Worm (Caenorhabditis elegans) whole organism, dauer: ENCODE results near the gene C44C10.11.

Experiments used
- unc-62 ChIP-seq: sonication (generic microtip); optimal IDR thresholded peaks from 2 replicates; lab custom pipeline; 2017; ENCODE audit warnings: missing biosample characterization, missing genetic modification reagents, missing genetic modification characterization

Gene C44C10.11

DNA sequence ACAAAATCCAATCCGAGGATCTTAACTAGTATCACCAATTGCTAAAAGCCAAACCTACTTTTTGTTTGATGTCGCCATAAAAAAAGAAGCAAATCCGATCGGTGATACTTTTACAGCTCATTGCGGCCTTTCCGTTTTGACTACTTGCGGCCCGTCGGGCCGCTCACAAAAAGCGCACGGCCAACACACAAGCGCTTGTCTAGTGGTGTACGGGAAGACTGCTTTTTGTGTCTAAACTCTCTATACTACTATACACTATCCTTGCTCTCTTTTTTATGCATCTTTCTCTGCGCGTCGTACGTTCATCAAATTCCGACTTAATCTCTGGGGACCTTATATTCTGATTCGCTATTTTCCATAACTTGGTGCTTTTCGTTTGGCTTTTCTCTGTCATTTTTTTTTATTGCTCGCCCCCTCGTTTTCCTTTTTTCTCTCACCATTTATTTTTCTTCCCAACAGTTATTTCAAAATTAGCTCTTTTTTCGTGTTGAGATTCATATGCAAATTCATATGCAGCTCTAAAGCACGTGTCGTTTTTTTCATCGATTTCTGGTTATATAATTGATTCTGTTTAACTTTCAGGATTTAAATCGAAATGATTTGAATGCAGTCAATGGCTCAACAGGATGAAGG, 43.5 kb downstream of the C44C10.11 start, which contains the start of gene noca-2:
Gene noca-2, plus strand, starts transcription at position 583 of the 633 bp plus-strand sequence.
- TF ChIP-seq unc-62, result no peak

DNA sequence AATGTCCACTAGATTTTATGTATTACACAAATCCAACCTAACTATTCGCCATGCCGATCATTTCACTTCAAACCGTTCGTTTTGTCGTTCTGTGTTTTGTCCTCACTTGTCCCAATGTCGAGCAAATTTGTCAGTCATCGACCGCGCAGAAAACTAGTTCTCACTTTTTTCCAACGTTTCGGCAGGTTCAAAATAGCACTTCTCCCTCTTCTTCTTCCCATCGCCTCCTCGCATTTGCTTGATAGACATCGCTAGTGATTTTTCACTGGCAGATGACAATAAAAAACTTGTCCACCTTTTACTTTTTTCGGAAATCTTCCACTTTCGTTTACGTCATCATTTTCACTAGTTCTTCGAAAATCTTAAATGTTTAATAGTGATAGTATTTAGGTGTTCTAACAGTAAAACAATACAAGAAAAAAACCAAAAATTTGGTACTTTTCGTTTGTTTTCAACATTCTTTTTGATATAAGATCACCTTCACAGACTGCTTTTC, 44.6 kb downstream of the C44C10.11 start:
- TF ChIP-seq unc-62, result no peak

DNA sequence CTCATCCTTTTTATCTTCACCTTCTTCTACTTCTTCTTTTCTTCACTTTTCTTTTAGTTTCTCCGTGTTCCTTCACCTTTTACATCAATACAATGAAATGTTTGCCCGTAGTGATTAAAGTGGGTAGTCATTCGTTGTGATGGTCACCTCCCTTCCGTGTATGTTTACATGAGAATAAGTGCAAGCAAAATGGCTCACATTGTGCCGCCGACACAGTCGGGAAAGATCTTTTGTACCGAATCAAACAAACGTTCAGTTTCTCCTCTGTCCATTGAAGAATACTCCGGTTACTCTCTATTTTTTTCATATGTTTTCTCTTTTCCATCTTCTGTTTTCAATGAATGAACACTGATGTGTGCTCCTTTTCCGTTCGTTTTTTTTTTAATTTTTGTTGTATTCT, 46.0 kb downstream of the C44C10.11 start:
- no peak for TF ChIP-seq unc-62

DNA sequence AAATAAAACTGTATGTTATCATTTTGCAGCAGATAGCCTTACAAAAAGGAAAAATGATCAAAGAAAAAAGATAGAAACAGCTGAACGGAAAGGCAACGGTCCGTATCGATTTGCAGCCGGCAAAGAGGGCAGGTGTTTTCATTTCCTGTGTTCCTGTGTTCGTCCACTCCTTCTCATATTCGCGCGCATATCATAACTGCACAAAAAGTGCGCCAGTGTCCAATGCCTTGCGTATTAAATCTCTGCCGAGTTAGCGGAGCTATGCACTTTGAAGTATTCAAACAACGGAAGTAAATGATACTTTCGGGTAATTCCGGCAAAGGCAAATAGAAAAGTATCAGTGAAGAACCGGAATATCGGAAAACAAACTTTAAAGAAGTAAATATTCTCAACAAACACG, 47.6 kb downstream of the C44C10.11 start:
- no peak for TF ChIP-seq unc-62

DNA sequence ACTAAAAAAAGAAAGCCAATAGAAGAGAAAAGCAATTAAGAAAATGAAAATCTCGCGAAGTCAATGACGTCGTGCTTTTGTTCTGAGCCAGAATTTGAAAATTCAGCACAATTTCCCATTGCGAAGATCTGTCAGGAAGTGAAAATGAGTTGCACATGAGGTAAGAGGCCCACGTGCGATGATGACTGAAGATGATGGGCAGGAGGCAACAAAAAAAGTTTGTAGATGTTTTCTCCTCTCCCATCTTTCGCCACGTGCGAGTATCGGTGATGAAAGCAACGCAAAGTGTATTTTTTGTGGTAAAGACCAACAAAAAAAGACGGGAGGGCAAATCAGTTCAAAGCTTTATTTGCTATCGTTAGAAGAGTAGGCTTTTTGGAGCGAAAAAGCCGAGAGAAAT, 48.1 kb downstream of the C44C10.11 start:
- TF ChIP-seq unc-62, result no peak

DNA sequence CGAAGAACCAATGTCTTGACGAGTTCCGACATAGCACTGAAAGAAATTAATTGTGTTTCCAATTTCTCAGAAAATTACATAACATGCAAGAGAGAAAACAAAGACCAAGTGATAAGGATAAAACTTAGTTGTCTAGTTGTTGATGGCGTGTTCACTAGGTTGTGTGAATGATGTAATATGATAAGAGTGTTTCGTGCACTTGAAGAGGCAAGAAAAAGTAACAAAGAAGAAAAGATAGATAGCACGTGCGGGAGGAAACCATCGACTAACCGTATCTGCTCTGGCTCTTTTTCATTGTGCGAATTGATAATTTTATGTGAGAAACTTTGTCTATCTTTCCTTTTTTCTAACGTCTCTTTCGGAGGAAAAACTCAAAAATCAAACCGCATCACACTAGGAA, 48.5 kb downstream of the C44C10.11 start, which contains the start of gene sfxn-1.5:
Gene sfxn-1.5, minus strand, starts transcription at position 36 of the 400 bp plus-strand sequence.
- no peak for TF ChIP-seq unc-62

DNA sequence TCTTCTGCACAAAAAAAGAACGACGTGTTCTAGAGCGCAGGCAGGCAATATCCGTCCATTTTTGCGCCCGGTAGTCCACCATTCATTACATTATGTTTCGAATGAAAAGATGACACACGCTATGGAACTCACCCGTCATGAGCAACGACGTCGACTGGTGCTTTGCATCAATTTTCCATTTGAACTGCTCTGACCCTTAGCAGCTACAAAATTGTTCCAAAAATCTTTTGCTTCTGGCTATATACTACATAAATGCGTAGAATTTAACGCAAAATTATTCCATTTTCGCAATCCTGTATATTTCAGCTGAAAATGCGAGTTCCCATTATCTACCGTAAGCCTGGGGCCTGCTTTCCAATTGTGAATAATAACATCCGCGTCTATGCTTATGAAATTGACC, 51.8 kb downstream of the C44C10.11 start, which contains the start of gene T04F8.3:
Gene T04F8.3, plus strand, starts transcription at position 301 of the 400 bp plus-strand sequence.
- TF ChIP-seq unc-62, result no peak
